Fruit fly (Drosophila melanogaster) whole organism, embryonic: Measurements from ENCODE around the gene lap.

ENCODE experiments used
- Bgb ChIP-seq: fragments of 200-800 bp; sonication (Bioruptor generic); IDR thresholded peaks from 2 replicates; pipeline ENCODE4 v1.3.6; 2022; ENCODE audit warnings: missing biosample characterization, missing genetic modification characterization; ENCODE audit not compliant: partially characterized antibody
- CG10267 ChIP-seq: fragments of 200-800 bp; sonication (Bioruptor generic); optimal IDR thresholded peaks from 2 replicates; lab custom pipeline; 2018; ENCODE audit warnings: missing biosample characterization, mild to moderate bottlenecking, missing genetic modification characterization, moderate library complexity
- CG10979 ChIP-seq: fragments of 200-800 bp; sonication (Bioruptor generic); optimal IDR thresholded peaks from 2 replicates; lab custom pipeline; 2018; ENCODE audit warnings: missing biosample characterization, mild to moderate bottlenecking, missing genetic modification characterization, moderate library complexity
- CG12391 ChIP-seq: fragments of 200-800 bp; sonication (Bioruptor generic); optimal IDR thresholded peaks from 3 replicates; lab custom pipeline; 2018; ENCODE audit warnings: missing biosample characterization, mild to moderate bottlenecking, missing genetic modification characterization, moderate library complexity
- CG13424 ChIP-seq: fragments of 200-800 bp; sonication (Bioruptor generic); optimal IDR thresholded peaks from 2 replicates; lab custom pipeline; 2019; ENCODE audit warnings: missing biosample characterization, mild to moderate bottlenecking, missing genetic modification characterization, moderate library complexity
- CG15601 ChIP-seq: fragments of 200-800 bp; sonication (Bioruptor generic); optimal IDR thresholded peaks from 3 replicates; lab custom pipeline; 2019; ENCODE audit warnings: missing biosample characterization, mild to moderate bottlenecking, missing genetic modification characterization, moderate library complexity
- CG15696 ChIP-seq: fragments of 200-800 bp; sonication (Bioruptor generic); optimal IDR thresholded peaks from 2 replicates; lab custom pipeline; 2019; ENCODE audit warnings: missing biosample characterization, mild to moderate bottlenecking, missing genetic modification characterization, moderate library complexity
- CG16813 ChIP-seq: fragments of 200-800 bp; sonication (Bioruptor generic); IDR thresholded peaks from 3 replicates; pipeline ENCODE4 v1.3.6; 2022; ENCODE audit warnings: missing biosample characterization, missing genetic modification characterization; ENCODE audit not compliant: partially characterized antibody
- CG17612 ChIP-seq: fragments of 200-800 bp; sonication (Bioruptor generic); IDR thresholded peaks from 2 replicates; pipeline ENCODE4 v1.3.6; 2022; ENCODE audit warnings: missing biosample characterization, missing genetic modification characterization
- CG2712 ChIP-seq: fragments of 200-800 bp; optimal IDR thresholded peaks from 3 replicates; lab custom pipeline; 2019; ENCODE audit warnings: missing biosample characterization, mild to moderate bottlenecking, missing genetic modification characterization, moderate library complexity
- CG31224 ChIP-seq: fragments of 200-800 bp; sonication (Bioruptor generic); IDR thresholded peaks from 2 replicates; pipeline ENCODE4 v1.3.6; 2022; ENCODE audit warnings: missing biosample characterization, missing genetic modification characterization
- CG33557 ChIP-seq: fragments of 200-800 bp; sonication (Bioruptor generic); optimal IDR thresholded peaks from 2 replicates; lab custom pipeline; 2019; ENCODE audit warnings: missing biosample characterization, mild to moderate bottlenecking, missing genetic modification characterization, moderate library complexity
- CG3838 ChIP-seq: fragments of 200-800 bp; sonication (Bioruptor generic); optimal IDR thresholded peaks from 3 replicates; lab custom pipeline; 2016; ENCODE audit warnings: missing biosample characterization, missing genetic modification characterization
- CG7839 ChIP-seq: fragments of 200-800 bp; sonication (Bioruptor generic); optimal IDR thresholded peaks from 3 replicates; lab custom pipeline; 2018; ENCODE audit warnings: missing biosample characterization, mild to moderate bottlenecking, missing genetic modification characterization, moderate library complexity
- CG8089 ChIP-seq: fragments of 200-800 bp; sonication (Bioruptor generic); optimal IDR thresholded peaks from 3 replicates; lab custom pipeline; 2016; ENCODE audit warnings: missing biosample characterization, missing genetic modification characterization
- CG8359 ChIP-seq: fragments of 200-800 bp; sonication (Bioruptor generic); optimal IDR thresholded peaks from 2 replicates; lab custom pipeline; 2017; ENCODE audit warnings: missing biosample characterization, mild to moderate bottlenecking, missing genetic modification characterization, borderline replicate concordance
- CG9215 ChIP-seq: fragments of 200-800 bp; sonication (Bioruptor generic); IDR thresholded peaks from 2 replicates; pipeline ENCODE4 v1.3.6; 2022; ENCODE audit warnings: missing biosample characterization, missing genetic modification characterization
- CG9727 ChIP-seq: fragments of 200-800 bp; sonication (Bioruptor generic); optimal IDR thresholded peaks from 3 replicates; lab custom pipeline; 2017; ENCODE audit warnings: missing biosample characterization, mild to moderate bottlenecking, missing genetic modification characterization
- CG9817 ChIP-seq: fragments of 200-800 bp; sonication (Bioruptor generic); optimal IDR thresholded peaks from 2 replicates; lab custom pipeline; 2018; ENCODE audit warnings: missing biosample characterization, mild to moderate bottlenecking, missing genetic modification characterization, moderate library complexity
- CoRest ChIP-seq: fragments of 200-800 bp; sonication (Bioruptor generic); optimal IDR thresholded peaks from 3 replicates; lab custom pipeline; 2018; ENCODE audit warnings: missing biosample characterization, mild to moderate bottlenecking, missing genetic modification characterization, moderate library complexity
- CrebB ChIP-seq: fragments of 200-800 bp; sonication (Bioruptor generic); optimal IDR thresholded peaks from 3 replicates; lab custom pipeline; 2018; ENCODE audit warnings: missing biosample characterization, mild to moderate bottlenecking, missing genetic modification characterization
- E2f1 ChIP-seq: fragments of 200-800 bp; sonication (Bioruptor generic); IDR thresholded peaks from 2 replicates; pipeline ENCODE4 v1.3.6; 2022; ENCODE audit warnings: missing biosample characterization, missing genetic modification characterization
- Eip74EF ChIP-seq, 2 experiments: fragments of 200-800 bp in 1 of 2; fragments of >200 bp in 1 of 2; sonication (Bioruptor generic) in 1 of 2; optimal IDR thresholded peaks; 2 replicates each; lab custom pipeline; 2017 to 2019; ENCODE audit warnings: missing biosample characterization in 2 of 2, missing genetic modification characterization in 2 of 2, mild to moderate bottlenecking in 1 of 2, moderate library complexity in 1 of 2
- Rx ChIP-seq: fragments of 200-800 bp; sonication (Bioruptor generic); IDR thresholded peaks from 2 replicates; pipeline ENCODE4 v1.3.6; 2022; ENCODE audit warnings: missing biosample characterization, missing genetic modification characterization
- Sox102F ChIP-seq: fragments of 200-800 bp; sonication (Bioruptor generic); optimal IDR thresholded peaks from 2 replicates; lab custom pipeline; 2018; ENCODE audit warnings: missing biosample characterization, mild to moderate bottlenecking, missing genetic modification characterization, moderate library complexity
- Ssrp ChIP-seq: fragments of 200-800 bp; sonication (Bioruptor generic); optimal IDR thresholded peaks from 2 replicates; lab custom pipeline; 2018; ENCODE audit warnings: missing biosample characterization, mild to moderate bottlenecking, missing genetic modification characterization, moderate library complexity
- Xrp1 ChIP-seq: fragments of 200-800 bp; sonication (Bioruptor generic); IDR thresholded peaks from 2 replicates; pipeline ENCODE4 v1.3.6; 2022; ENCODE audit warnings: missing biosample characterization, missing genetic modification characterization
- az2 ChIP-seq: fragments of 200-800 bp; sonication (Bioruptor generic); optimal IDR thresholded peaks from 3 replicates; lab custom pipeline; 2016; ENCODE audit warnings: missing biosample characterization, missing genetic modification characterization
- bsh ChIP-seq, 2 experiments: fragments of 200-800 bp; sonication (Bioruptor generic); optimal IDR thresholded peaks; 2 replicates each; lab custom pipeline; 2017 to 2018; ENCODE audit warnings: mild to moderate bottlenecking in 2 of 2, missing biosample characterization in 2 of 2, missing genetic modification characterization in 2 of 2, moderate library complexity in 1 of 2
- chif ChIP-seq, 2 experiments: fragments of 200-800 bp; sonication (Bioruptor generic); optimal IDR thresholded peaks; 3 replicates each; lab custom pipeline; 2016; ENCODE audit warnings: missing biosample characterization in 2 of 2, missing genetic modification characterization in 2 of 2
- dmrt11E ChIP-seq: fragments of 200-800 bp; sonication (Bioruptor generic); optimal IDR thresholded peaks from 3 replicates; lab custom pipeline; 2018; ENCODE audit warnings: missing biosample characterization, mild to moderate bottlenecking, missing genetic modification characterization, moderate library complexity
- esg ChIP-seq: fragments of 200-800 bp; sonication (Bioruptor generic); conservative IDR thresholded peaks from 2 replicates; pipeline ENCODE4 v1.3.6; 2022; ENCODE audit warnings: missing biosample characterization, missing genetic modification characterization
- fd96Cb ChIP-seq: fragments of 200-800 bp; sonication (Bioruptor generic); optimal IDR thresholded peaks from 2 replicates; lab custom pipeline; 2018; ENCODE audit warnings: missing biosample characterization, mild to moderate bottlenecking, missing genetic modification characterization, moderate library complexity
- gsb-n ChIP-seq: fragments of 200-800 bp; sonication (Bioruptor generic); optimal IDR thresholded peaks from 3 replicates; lab custom pipeline; 2018; ENCODE audit warnings: missing biosample characterization, mild to moderate bottlenecking, missing genetic modification characterization
- hth ChIP-seq: fragments of >200 bp; optimal IDR thresholded peaks from 2 replicates; lab custom pipeline; 2017; ENCODE audit warnings: inconsistent platforms
- knrl ChIP-seq: fragments of 200-800 bp; sonication (Bioruptor generic); IDR thresholded peaks from 3 replicates; pipeline ENCODE4 v1.3.6; 2022; ENCODE audit warnings: missing biosample characterization, missing genetic modification characterization; ENCODE audit not compliant: partially characterized antibody
- nmo ChIP-seq: fragments of 200-800 bp; sonication (Bioruptor generic); optimal IDR thresholded peaks from 2 replicates; lab custom pipeline; 2018; ENCODE audit warnings: missing biosample characterization, mild to moderate bottlenecking, missing genetic modification characterization, moderate library complexity
- nom ChIP-seq: fragments of 200-800 bp; sonication (Bioruptor generic); optimal IDR thresholded peaks from 2 replicates; lab custom pipeline; 2017; ENCODE audit warnings: missing biosample characterization, missing genetic modification characterization, mild to moderate bottlenecking, moderate library complexity, missing genetic modification reagents
- phol ChIP-seq: fragments of 200-800 bp; sonication (Bioruptor generic); optimal IDR thresholded peaks from 3 replicates; lab custom pipeline; 2018; ENCODE audit warnings: missing biosample characterization, mild to moderate bottlenecking, missing genetic modification characterization, moderate library complexity
- prd ChIP-seq, 3 experiments: fragments of >200 bp in 2 of 3; fragments of 200-800 bp in 1 of 3; sonication (Bioruptor generic) in 1 of 3; optimal IDR thresholded peaks in 2 of 3; IDR thresholded peaks in 1 of 3; 2 replicates in 2 of 3; 3 replicates in 1 of 3; pipeline versions ENCODE4 v1.3.6 to Lab custom; 2017 to 2022; ENCODE audit warnings: missing biosample characterization in 1 of 3, missing genetic modification characterization in 1 of 3
- pros ChIP-seq: fragments of 200-800 bp; sonication (Bioruptor generic); optimal IDR thresholded peaks from 3 replicates; lab custom pipeline; 2019; ENCODE audit warnings: missing biosample characterization, mild to moderate bottlenecking, missing genetic modification characterization, moderate library complexity
- tin ChIP-seq: fragments of 200-800 bp; sonication (Bioruptor generic); optimal IDR thresholded peaks from 3 replicates; lab custom pipeline; 2016; ENCODE audit warnings: missing biosample characterization, missing genetic modification characterization
- tup ChIP-seq: fragments of 200-800 bp; sonication (Bioruptor generic); optimal IDR thresholded peaks from 2 replicates; lab custom pipeline; 2016; ENCODE audit warnings: missing biosample characterization, mild to moderate bottlenecking, missing genetic modification characterization, moderate library complexity
- vvl ChIP-seq: fragments of 200-800 bp; sonication (Bioruptor generic); IDR thresholded peaks from 2 replicates; pipeline ENCODE4 v1.3.6; 2022; ENCODE audit warnings: missing biosample characterization, missing genetic modification characterization
- zfh1 ChIP-seq: fragments of 200-800 bp; sonication (Bioruptor generic); IDR thresholded peaks from 3 replicates; pipeline ENCODE4 v1.3.6; 2022; ENCODE audit warnings: missing biosample characterization, missing genetic modification characterization

Gene lap

DNA sequence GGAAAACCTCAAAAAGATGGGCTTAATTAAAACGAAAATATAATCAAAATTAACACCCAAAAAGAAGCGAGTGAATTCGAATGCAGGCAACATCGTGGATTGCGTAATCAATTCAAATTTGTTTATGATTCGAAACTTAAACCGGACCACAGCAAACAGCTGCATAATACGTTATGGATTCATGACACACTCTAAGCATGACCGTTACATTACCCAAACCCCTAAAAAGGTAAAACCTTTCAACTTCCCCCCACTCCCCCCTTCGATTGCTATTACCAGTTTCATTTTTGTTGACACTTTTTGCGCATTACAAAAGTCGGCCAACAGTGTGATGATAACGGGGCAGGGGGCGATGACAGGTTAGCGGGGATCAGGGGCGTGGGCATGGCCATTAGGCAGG, 16.9 kb upstream of the lap start (continued):
- TF ChIP-seq CG9215 (GFP tag; lab: Robert Waterston, UW) = no peak
- peak in 1 of 2 experiments; percentile 79 for TF ChIP-seq Eip74EF (GFP tag; optimal IDR thresholded peaks at IDR 0.05; lab: Kevin White, UChicago)
- TF ChIP-seq bsh (GFP tag; optimal IDR thresholded peaks at IDR 0.05; lab: Kevin White, UChicago) = no peak
- TF ChIP-seq CG16813 (GFP tag; lab: Robert Waterston, UW) = no peak
- peak; percentile 5; the same call in 1 of the 2 replicates for TF ChIP-seq Rx (GFP tag; lab: Robert Waterston, UW)
- TF ChIP-seq CrebB = no peak
- no peak for TF ChIP-seq CG31224 (GFP tag; lab: Robert Waterston, UW)
- TF ChIP-seq CG8359 (GFP tag; lab: Kevin White, UChicago) = no peak
- TF ChIP-seq esg (GFP tag; lab: Robert Waterston, UW) = no peak
- no peak for TF ChIP-seq CG3838 (GFP tag; lab: Kevin White, UChicago)

DNA sequence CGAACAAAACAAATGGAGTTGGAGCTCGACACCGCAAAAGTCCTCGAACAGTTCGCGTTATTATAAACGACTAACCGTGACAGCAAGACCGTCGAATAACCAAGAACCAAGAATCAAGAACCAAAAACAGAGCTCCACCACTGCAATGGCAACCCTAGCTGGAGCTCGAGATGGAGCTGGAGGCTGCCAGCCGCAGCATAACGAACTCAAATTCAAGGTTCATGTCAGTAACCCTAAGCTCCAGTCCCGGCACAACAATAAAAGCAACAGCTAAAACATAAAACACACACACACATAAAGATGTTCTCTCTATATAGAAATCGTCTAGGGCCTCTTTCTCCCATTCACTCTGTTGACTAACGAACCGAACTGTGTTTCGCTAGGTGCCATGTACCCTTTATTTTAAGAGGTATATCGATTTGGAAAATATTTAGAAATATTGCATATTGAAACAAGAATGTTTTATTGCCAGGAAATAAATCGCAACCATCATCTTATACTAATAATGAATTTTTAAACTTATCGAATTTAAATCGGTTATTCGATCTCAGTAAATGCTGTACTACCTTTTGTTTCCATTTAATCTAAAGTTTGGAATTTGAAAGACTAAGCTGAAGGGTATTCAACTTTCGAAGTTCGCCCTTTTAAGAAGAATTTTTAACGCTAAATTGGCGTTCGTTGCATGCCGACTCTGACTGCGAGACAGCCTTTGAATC, 15.3 kb upstream of the lap start:
- TF ChIP-seq CG15601 (tag; lab: Kevin White, UChicago) (peak; percentile 28), Ssrp (tag; lab: Kevin White, UChicago) (peak; percentile 34), CG16813 (GFP tag; lab: Robert Waterston, UW) (no peak), E2f1 (GFP tag; lab: Robert Waterston, UW) (no peak), gsb-n (tag; lab: Kevin White, UChicago) (peak; percentile 22), knrl (GFP tag; lab: Robert Waterston, UW) (no peak), dmrt11E (tag; lab: Kevin White, UChicago) (peak; percentile 59), Sox102F (GFP tag; lab: Kevin White, UChicago) (peak; percentile 30), CG10979 (peak; percentile 62), CG15696 (tag; lab: Kevin White, UChicago) (no peak), Xrp1 (peak; percentile 43; the same call in 1 of the 2 replicates), CG12391 (tag; lab: Kevin White, UChicago) (peak; percentile 20), CG7839 (no peak), tin (GFP tag; lab: Kevin White, UChicago) (peak; percentile 2), Bgb (GFP tag; lab: Robert Waterston, UW) (no peak), hth (lab: Kevin White, UChicago) (no peak), CG2712 (tag; lab: Kevin White, UChicago) (peak; percentile 65), tup (GFP tag; lab: Kevin White, UChicago) (no peak), fd96Cb (tag; lab: Kevin White, UChicago) (no peak), az2 (GFP tag; lab: Kevin White, UChicago) (peak; percentile 7), nom (peak; percentile 23), Rx (GFP tag; lab: Robert Waterston, UW) (no peak), CoRest (peak; percentile 11), CG33557 (GFP tag; lab: Kevin White, UChicago) (peak; percentile 4), chif (GFP tag; optimal IDR thresholded peaks at IDR 0.05; lab: Kevin White, UChicago) (peak in 1 of 2 experiments; percentile 12), CG8089 (GFP tag; lab: Kevin White, UChicago) (no peak), nmo (GFP tag; lab: Kevin White, UChicago) (peak; percentile 26), CG10267 (peak; percentile 39), CG13424 (tag; lab: Kevin White, UChicago) (peak; percentile 18), prd (optimal IDR thresholded peaks at IDR 0.05; lab: Kevin White, UChicago) (no peak), prd (GFP tag; IDR thresholded peaks at IDR 0.05; lab: Robert Waterston, UW) (peak; percentile 18; the same call in 1 of the 3 replicates), phol (tag; lab: Kevin White, UChicago) (peak; percentile 19), vvl (GFP tag; lab: Robert Waterston, UW) (0 out of 2 replicates have a peak, but pooled peaks have one; percentile 23), bsh (GFP tag; optimal IDR thresholded peaks at IDR 0.05; lab: Kevin White, UChicago) (peak in 1 of 2 experiments; percentile 67), CG9817 (no peak), CG17612 (no peak), pros (GFP tag; lab: Kevin White, UChicago) (no peak), CG9727 (GFP tag; lab: Kevin White, UChicago) (peak; percentile 16), zfh1 (peak; percentile 57; the same call in 2 of the 3 replicates)
